Fruit fly (Drosophila melanogaster): ENCODE data around the gene CG31697.

Gene CG31697

dm6 chr2L:19577187-19577765, 42.0 kb downstream of the CG31697 start, which contains the start of the genes spi and msb1l (continued):
- peak; percentile 41; the same call in 2 of the 3 replicates for TF ChIP-seq Aef1 (GFP tag; IDR thresholded peaks at IDR 0.05)
- peak; percentile 54 for TF ChIP-seq Chrac-16 (GFP tag; optimal IDR thresholded peaks at IDR 0.05)
- peak in 1 of 3 experiments; percentile 65 for TF ChIP-seq lola (GFP tag; optimal IDR thresholded peaks at IDR 0.05)
- peak; percentile 71 for TF ChIP-seq MESR4 (GFP tag; optimal IDR thresholded peaks at IDR 0.05)
- TF ChIP-seq Spps (tag; optimal IDR thresholded peaks at IDR 0.05), result no peak
- no peak for TF ChIP-seq Awh (GFP tag; IDR thresholded peaks at IDR 0.05)
- no peak for TF ChIP-seq seq (GFP tag; IDR thresholded peaks at IDR 0.05)
- peak; percentile 50 for TF ChIP-seq CG10654 (GFP tag; optimal IDR thresholded peaks at IDR 0.05)
- no peak for TF ChIP-seq da (GFP tag; optimal IDR thresholded peaks at IDR 0.05)
- no peak for TF ChIP-seq CTCF (GFP tag; optimal IDR thresholded peaks at IDR 0.05)
- peak; percentile 17 for TF ChIP-seq bab2 (GFP tag; optimal IDR thresholded peaks at IDR 0.05)
- TF ChIP-seq sima (GFP tag; optimal IDR thresholded peaks at IDR 0.05), result no peak
- TF ChIP-seq Jarid2 (GFP tag; optimal IDR thresholded peaks at IDR 0.05), result no peak
- no peak for TF ChIP-seq dm (GFP tag; optimal IDR thresholded peaks at IDR 0.05)
- TF ChIP-seq hbn (GFP tag; IDR thresholded peaks at IDR 0.05; ENCODE audit: partially characterized antibody), result no peak
- TF ChIP-seq Dbx (GFP tag; IDR thresholded peaks at IDR 0.05), result peak; percentile 65; the same call in 2 of the 3 replicates
- peak; percentile 10; the same call in 1 of the 2 replicates for TF ChIP-seq NFAT (GFP tag; IDR thresholded peaks at IDR 0.05)
- no peak for TF ChIP-seq hth (optimal IDR thresholded peaks at IDR 0.05)
- TF ChIP-seq rib (GFP tag; IDR thresholded peaks at IDR 0.05), result no peak
- TF ChIP-seq CG31441 (GFP tag; IDR thresholded peaks at IDR 0.05), result peak; percentile 57; the same call in 1 of the 2 replicates
- peak; percentile 73 for TF ChIP-seq gem (tag; optimal IDR thresholded peaks at IDR 0.05)
- TF ChIP-seq wek (GFP tag; optimal IDR thresholded peaks at IDR 0.05), result no peak
- peak; percentile 78 for TF ChIP-seq E2f2 (GFP tag; IDR thresholded peaks at IDR 0.05)
- TF ChIP-seq CG10321 (GFP tag; IDR thresholded peaks at IDR 0.05), result no peak
- TF ChIP-seq nerfin-1 (tag; optimal IDR thresholded peaks at IDR 0.05), result no peak
- no peak for TF ChIP-seq H2.0 (GFP tag; IDR thresholded peaks at IDR 0.05)
- TF ChIP-seq CG8924 (tag; optimal IDR thresholded peaks at IDR 0.05), result peak; percentile 65
- TF ChIP-seq Elba2 (GFP tag; optimal IDR thresholded peaks at IDR 0.05), result peak; percentile 4
- TF ChIP-seq jing (GFP tag; optimal IDR thresholded peaks at IDR 0.05), result no peak
- no peak for TF ChIP-seq Bdp1 (GFP tag; optimal IDR thresholded peaks at IDR 0.05)
- no peak for TF ChIP-seq Asciz (GFP tag; optimal IDR thresholded peaks at IDR 0.05)
- TF ChIP-seq slou (GFP tag; optimal IDR thresholded peaks at IDR 0.05), result peak; percentile 45
- TF ChIP-seq tup (GFP tag; optimal IDR thresholded peaks at IDR 0.05), result no peak
- no peak for TF ChIP-seq CG34376 (GFP tag; optimal IDR thresholded peaks at IDR 0.05)
- peak; percentile 80 for TF ChIP-seq Abd-B (GFP tag; optimal IDR thresholded peaks at IDR 0.05)
- TF ChIP-seq Adf1 (GFP tag; IDR thresholded peaks at IDR 0.05), result no peak
- no peak for TF ChIP-seq zf30C (GFP tag; optimal IDR thresholded peaks at IDR 0.05)
- TF ChIP-seq disco-r (GFP tag; optimal IDR thresholded peaks at IDR 0.05), result no peak
- TF ChIP-seq Hand (GFP tag; optimal IDR thresholded peaks at IDR 0.05), result no peak
- TF ChIP-seq Myb (GFP tag; optimal IDR thresholded peaks at IDR 0.05), result peak; percentile 44
- no peak for TF ChIP-seq CG30431 (GFP tag; optimal IDR thresholded peaks at IDR 0.05)
- 0 out of 2 replicates have a peak, but pooled peaks have one; percentile 41 for TF ChIP-seq CG11085 (GFP tag; IDR thresholded peaks at IDR 0.05)
- no peak for TF ChIP-seq cg (GFP tag; optimal IDR thresholded peaks at IDR 0.05)
- TF ChIP-seq CG15073 (GFP tag; optimal IDR thresholded peaks at IDR 0.05), result no peak
- TF ChIP-seq kah (GFP tag; optimal IDR thresholded peaks at IDR 0.05), result no peak
- TF ChIP-seq CG4282 (GFP tag; optimal IDR thresholded peaks at IDR 0.05), result no peak
- no peak for TF ChIP-seq hb (GFP tag; IDR thresholded peaks at IDR 0.05; ENCODE audit: partially characterized antibody)
- no peak for TF ChIP-seq nerfin-2 (GFP tag; IDR thresholded peaks at IDR 0.05; ENCODE audit: partially characterized antibody)
- TF ChIP-seq sc (optimal IDR thresholded peaks at IDR 0.05), result no peak
- TF ChIP-seq sc (GFP tag; optimal IDR thresholded peaks at IDR 0.05), result peak; percentile 27
- no peak for TF ChIP-seq CG12769 (tag; optimal IDR thresholded peaks at IDR 0.05)

All from whole organism, embryonic.